Fruit fly (Drosophila melanogaster): Measurements from ENCODE around the gene Tbcd.

The Tbcd gene

dm6 chr2L:2175090-2175830 lies 27.9 kb downstream of the Tbcd start:
- TF ChIP-seq Mnt (GFP tag; optimal IDR thresholded peaks at IDR 0.05) (peak; percentile 89), ovo (GFP tag; optimal IDR thresholded peaks at IDR 0.05) (peak; percentile 30), CG33017 (tag; optimal IDR thresholded peaks at IDR 0.05) (peak; percentile 46), kay (GFP tag; ENCODE audit: borderline replicate concordance) (peak; percentile 97), Crg-1 (GFP tag; optimal IDR thresholded peaks at IDR 0.05) (no peak), bab1 (GFP tag; optimal IDR thresholded peaks at IDR 0.05) (no peak), CG7045 (GFP tag; optimal IDR thresholded peaks at IDR 0.05) (no peak), tj (GFP tag; optimal IDR thresholded peaks at IDR 0.05) (peak; percentile 99), Hr96 (GFP tag; optimal IDR thresholded peaks at IDR 0.05) (no peak), pad (GFP tag; optimal IDR thresholded peaks at IDR 0.05) (peak; percentile 55), CG12768 (GFP tag; optimal IDR thresholded peaks at IDR 0.05) (peak; percentile 17), Clk (GFP tag; optimal IDR thresholded peaks at IDR 0.05) (no peak), cic (GFP tag; optimal IDR thresholded peaks at IDR 0.05) (peak; percentile 62), CG7101 (tag; optimal IDR thresholded peaks at IDR 0.05) (no peak), CG14711 (tag; optimal IDR thresholded peaks at IDR 0.05) (peak; percentile 11)

- TF ChIP-seq CG14711 (tag; optimal IDR thresholded peaks at IDR 0.05): peak; percentile 72
- peak; percentile 83 for TF ChIP-seq CG7101 (tag; optimal IDR thresholded peaks at IDR 0.05)
- TF ChIP-seq cnc (optimal IDR thresholded peaks at IDR 0.05): no peak
- peak; percentile 19 for TF ChIP-seq Mnt (GFP tag; optimal IDR thresholded peaks at IDR 0.05)
- peak; percentile 21 for TF ChIP-seq cic (GFP tag; optimal IDR thresholded peaks at IDR 0.05)
- TF ChIP-seq toe (GFP tag; optimal IDR thresholded peaks at IDR 0.05): peak; percentile 42
- TF ChIP-seq Hr96 (GFP tag; optimal IDR thresholded peaks at IDR 0.05): peak; percentile 74
- peak; percentile 68 for TF ChIP-seq CG11617 (GFP tag; optimal IDR thresholded peaks at IDR 0.05)
- TF ChIP-seq CG7045 (GFP tag; optimal IDR thresholded peaks at IDR 0.05): peak; percentile 61
- no peak for TF ChIP-seq Crg-1 (GFP tag; optimal IDR thresholded peaks at IDR 0.05)
- TF ChIP-seq CG12768 (GFP tag; optimal IDR thresholded peaks at IDR 0.05): peak; percentile 57
- peak; percentile 68 for TF ChIP-seq CG5204 (GFP tag; optimal IDR thresholded peaks at IDR 0.05)
- no peak for TF ChIP-seq CG1620 (GFP tag; optimal IDR thresholded peaks at IDR 0.05)
- TF ChIP-seq kay (GFP tag; ENCODE audit: borderline replicate concordance): peak; percentile 27
- TF ChIP-seq ovo (GFP tag; optimal IDR thresholded peaks at IDR 0.05): peak; percentile 58
- peak; percentile 98 for TF ChIP-seq tj (GFP tag; optimal IDR thresholded peaks at IDR 0.05)
- peak; percentile 88 for TF ChIP-seq CG33017 (tag; optimal IDR thresholded peaks at IDR 0.05)
- peak; percentile 21 for TF ChIP-seq pad (GFP tag; optimal IDR thresholded peaks at IDR 0.05)
- TF ChIP-seq bab1 (GFP tag; optimal IDR thresholded peaks at IDR 0.05): peak; percentile 74
- TF ChIP-seq Clk (GFP tag; optimal IDR thresholded peaks at IDR 0.05): no peak
Observed at dm6 chr2L:2175930-2176643, 28.8 kb downstream of the Tbcd start.

dm6 chr2L:2177312-2177968 lies 30.1 kb downstream of the Tbcd start:
- TF ChIP-seq CG5204 (GFP tag; optimal IDR thresholded peaks at IDR 0.05): peak; percentile 27
- TF ChIP-seq CG14711 (tag; optimal IDR thresholded peaks at IDR 0.05): peak; percentile 33
- peak; percentile 71 for TF ChIP-seq kay (GFP tag; ENCODE audit: borderline replicate concordance)
- no peak for TF ChIP-seq CG11617 (GFP tag; optimal IDR thresholded peaks at IDR 0.05)

dm6 chr2L:2177969-2178809 lies 30.9 kb downstream of the Tbcd start, which contains the start of gene aop:
aop (minus strand) TSS chr2L:2178754.
- TF ChIP-seq CG5204 (GFP tag; optimal IDR thresholded peaks at IDR 0.05) (peak; percentile 35), CG33017 (tag; optimal IDR thresholded peaks at IDR 0.05) (no peak), tj (GFP tag; optimal IDR thresholded peaks at IDR 0.05) (peak; percentile 84), CG7101 (tag; optimal IDR thresholded peaks at IDR 0.05) (peak; percentile 62), cnc (optimal IDR thresholded peaks at IDR 0.05) (no peak), ovo (GFP tag; optimal IDR thresholded peaks at IDR 0.05) (peak; percentile 35), toe (GFP tag; optimal IDR thresholded peaks at IDR 0.05) (peak; percentile 13), pad (GFP tag; optimal IDR thresholded peaks at IDR 0.05) (peak; percentile 53), CG7045 (GFP tag; optimal IDR thresholded peaks at IDR 0.05) (peak; percentile 27), CG1620 (GFP tag; optimal IDR thresholded peaks at IDR 0.05) (no peak), Clk (GFP tag; optimal IDR thresholded peaks at IDR 0.05) (peak; percentile 31), Hr96 (GFP tag; optimal IDR thresholded peaks at IDR 0.05) (peak; percentile 54), CG11617 (GFP tag; optimal IDR thresholded peaks at IDR 0.05) (peak; percentile 80), Crg-1 (GFP tag; optimal IDR thresholded peaks at IDR 0.05) (peak; percentile 63), bab1 (GFP tag; optimal IDR thresholded peaks at IDR 0.05) (peak; percentile 48), kay (GFP tag; ENCODE audit: borderline replicate concordance) (peak; percentile 38), cic (GFP tag; optimal IDR thresholded peaks at IDR 0.05) (peak; percentile 77), Mnt (GFP tag; optimal IDR thresholded peaks at IDR 0.05) (peak; percentile 73), CG14711 (tag; optimal IDR thresholded peaks at IDR 0.05) (peak; percentile 15), CG12768 (GFP tag; optimal IDR thresholded peaks at IDR 0.05) (peak; percentile 60)

dm6 chr2L:2178810-2179143 lies 31.5 kb downstream of the Tbcd start:
- TF ChIP-seq Mnt (GFP tag; optimal IDR thresholded peaks at IDR 0.05): no peak
- no peak for TF ChIP-seq CG1620 (GFP tag; optimal IDR thresholded peaks at IDR 0.05)
- TF ChIP-seq CG33017 (tag; optimal IDR thresholded peaks at IDR 0.05): no peak
- TF ChIP-seq pad (GFP tag; optimal IDR thresholded peaks at IDR 0.05): no peak
- TF ChIP-seq CG11617 (GFP tag; optimal IDR thresholded peaks at IDR 0.05): no peak
- no peak for TF ChIP-seq CG7101 (tag; optimal IDR thresholded peaks at IDR 0.05)
- TF ChIP-seq Hr96 (GFP tag; optimal IDR thresholded peaks at IDR 0.05): no peak

Data from whole organism, adult.